Fruit fly (Drosophila melanogaster) whole organism, wandering third instar larva: Measurements from ENCODE around the gene CG15544.

Source experiments
- CG32264 ChIP-seq: fragments of 200-800 bp; sonication (Bioruptor generic); optimal IDR thresholded peaks from 2 replicates; lab custom pipeline; 2016; ENCODE audit warnings: missing biosample characterization, missing genetic modification characterization
- CrebA ChIP-seq: fragments of 200-800 bp; sonication (Bioruptor generic); optimal IDR thresholded peaks from 2 replicates; lab custom pipeline; 2016; ENCODE audit warnings: missing biosample characterization, mild to moderate bottlenecking, missing genetic modification characterization, borderline replicate concordance
- Dif ChIP-seq: fragments of 200-275, 200-300 bp; sonication (Bioruptor generic); optimal IDR thresholded peaks from 2 replicates; lab custom pipeline; 2018; ENCODE audit warnings: missing biosample characterization, missing genetic modification characterization; ENCODE audit not compliant: partially characterized antibody
- HLH106 ChIP-seq: fragments of 200-800 bp; optimal IDR thresholded peaks from 3 replicates; lab custom pipeline; 2019; ENCODE audit warnings: missing biosample characterization, mild to moderate bottlenecking, missing genetic modification characterization, moderate library complexity
- Hnf4 ChIP-seq: fragments of 200-800 bp; sonication (Bioruptor generic); optimal IDR thresholded peaks from 2 replicates; lab custom pipeline; 2016; ENCODE audit warnings: missing biosample characterization, mild to moderate bottlenecking, missing genetic modification characterization
- Hr78 ChIP-seq: fragments of >200 bp; optimal IDR thresholded peaks from 2 replicates; lab custom pipeline; 2017; ENCODE audit warnings: missing biosample characterization, missing genetic modification characterization
- Hr83 ChIP-seq: fragments of 200-300 bp; sonication (Bioruptor generic); optimal IDR thresholded peaks from 2 replicates; lab custom pipeline; 2016; ENCODE audit warnings: missing biosample characterization, mild to moderate bottlenecking, missing genetic modification characterization, moderate library complexity; ENCODE audit not compliant: poor library complexity, severe bottlenecking
- Jra ChIP-seq: sonication (Bioruptor generic); optimal IDR thresholded peaks from 2 replicates; lab custom pipeline; 2016; ENCODE audit warnings: missing biosample characterization, missing genetic modification characterization
- Mio ChIP-seq: sonication (Bioruptor generic); optimal IDR thresholded peaks from 2 replicates; lab custom pipeline; 2016; ENCODE audit warnings: missing biosample characterization, missing genetic modification characterization
- N ChIP-seq: fragments of >200 bp; optimal IDR thresholded peaks from 2 replicates; lab custom pipeline; 2018; ENCODE audit warnings: missing biosample characterization, missing external identifiers, missing genetic modification characterization
- OdsH ChIP-seq: fragments of 200-800 bp; sonication (Bioruptor generic); optimal IDR thresholded peaks from 2 replicates; lab custom pipeline; 2016; ENCODE audit warnings: missing biosample characterization, mild to moderate bottlenecking, missing genetic modification characterization
- Rel ChIP-seq, 2 experiments: fragments of 200-800 bp; sonication (Bioruptor generic) in 1 of 2; optimal IDR thresholded peaks; 2 replicates in 1 of 2; 3 replicates in 1 of 2; lab custom pipeline; 2016 to 2019; ENCODE audit warnings: mild to moderate bottlenecking in 2 of 2, missing biosample characterization in 2 of 2, missing genetic modification characterization in 2 of 2, moderate library complexity in 1 of 2
- Sp1 ChIP-seq: fragments of 200-800 bp; sonication (Bioruptor generic); optimal IDR thresholded peaks from 3 replicates; lab custom pipeline; 2019; ENCODE audit warnings: missing biosample characterization, mild to moderate bottlenecking, missing genetic modification characterization, moderate library complexity
- br ChIP-seq: fragments of 200-800 bp; sonication (Bioruptor generic); optimal IDR thresholded peaks from 2 replicates; lab custom pipeline; 2016; ENCODE audit warnings: missing biosample characterization, missing genetic modification characterization
- brk ChIP-seq: fragments of 200-800 bp; sonication (Bioruptor generic); optimal IDR thresholded peaks from 2 replicates; lab custom pipeline; 2016; ENCODE audit warnings: missing biosample characterization, mild to moderate bottlenecking, missing genetic modification characterization
- dl ChIP-seq, 2 experiments: fragments of 175-275, 200-275 bp in 1 of 2; fragments of 200-275 bp in 1 of 2; sonication (Bioruptor generic); optimal IDR thresholded peaks; lab custom pipeline; 2018; ENCODE audit warnings: mild to moderate bottlenecking in 2 of 2, missing biosample characterization in 2 of 2, missing genetic modification characterization in 2 of 2, moderate library complexity in 2 of 2; ENCODE audit not compliant: partially characterized antibody in 2 of 2, insufficient read depth in 1 of 2
- dmrt93B ChIP-seq: fragments of 200-800 bp; sonication (Bioruptor generic); optimal IDR thresholded peaks from 2 replicates; lab custom pipeline; 2018; ENCODE audit warnings: missing biosample characterization, mild to moderate bottlenecking, missing genetic modification characterization
- ey ChIP-seq: fragments of 200-800 bp; sonication (Bioruptor generic); optimal IDR thresholded peaks from 2 replicates; lab custom pipeline; 2016; ENCODE audit warnings: missing biosample characterization, missing genetic modification characterization
- foxo ChIP-seq, 2 experiments: fragments of 200-800 bp; sonication (Bioruptor generic); optimal IDR thresholded peaks; 2 replicates in 1 of 2; 3 replicates in 1 of 2; lab custom pipeline; 2016 to 2017; ENCODE audit warnings: missing biosample characterization in 2 of 2, missing genetic modification characterization in 2 of 2
- fru ChIP-seq: fragments of 200-800 bp; sonication (Bioruptor generic); optimal IDR thresholded peaks from 3 replicates; lab custom pipeline; 2016; ENCODE audit warnings: missing biosample characterization, mild to moderate bottlenecking, missing genetic modification characterization
- h ChIP-seq: fragments of 200-800 bp; sonication (Bioruptor generic); optimal IDR thresholded peaks from 3 replicates; lab custom pipeline; 2016; ENCODE audit warnings: missing biosample characterization, mild to moderate bottlenecking, missing genetic modification characterization
- lola ChIP-seq: fragments of >200 bp; optimal IDR thresholded peaks from 2 replicates; lab custom pipeline; 2017; ENCODE audit warnings: missing biosample characterization, missing genetic modification characterization
- pan ChIP-seq: fragments of >200 bp; optimal IDR thresholded peaks from 2 replicates; lab custom pipeline; 2017
- psq ChIP-seq: fragments of 200-800 bp; sonication (Bioruptor generic); optimal IDR thresholded peaks from 3 replicates; lab custom pipeline; 2017; ENCODE audit warnings: missing biosample characterization, mild to moderate bottlenecking, missing genetic modification characterization, moderate library complexity
- rgr ChIP-seq: fragments of 200-800 bp; sonication (Bioruptor generic); optimal IDR thresholded peaks from 3 replicates; lab custom pipeline; 2016; ENCODE audit warnings: missing biosample characterization, mild to moderate bottlenecking, missing genetic modification characterization
- sage ChIP-seq: fragments of 200-800 bp; sonication (Bioruptor generic); optimal IDR thresholded peaks from 2 replicates; lab custom pipeline; 2016; ENCODE audit warnings: missing biosample characterization, mild to moderate bottlenecking, missing genetic modification characterization
- sv ChIP-seq: fragments of 200-800 bp; sonication (Bioruptor generic); optimal IDR thresholded peaks from 3 replicates; lab custom pipeline; 2016; ENCODE audit warnings: missing biosample characterization, missing genetic modification characterization
- tai ChIP-seq: sonication (Bioruptor generic); optimal IDR thresholded peaks from 2 replicates; lab custom pipeline; 2016; ENCODE audit warnings: missing biosample characterization, missing genetic modification characterization
- usp ChIP-seq: fragments of >200 bp; optimal IDR thresholded peaks from 2 replicates; lab custom pipeline; 2017; ENCODE audit warnings: missing biosample characterization, missing genetic modification characterization
- woc ChIP-seq: sonication (Bioruptor generic); optimal IDR thresholded peaks from 2 replicates; lab custom pipeline; 2016; ENCODE audit warnings: missing biosample characterization, mild to moderate bottlenecking, missing genetic modification characterization

The CG15544 gene

DNA sequence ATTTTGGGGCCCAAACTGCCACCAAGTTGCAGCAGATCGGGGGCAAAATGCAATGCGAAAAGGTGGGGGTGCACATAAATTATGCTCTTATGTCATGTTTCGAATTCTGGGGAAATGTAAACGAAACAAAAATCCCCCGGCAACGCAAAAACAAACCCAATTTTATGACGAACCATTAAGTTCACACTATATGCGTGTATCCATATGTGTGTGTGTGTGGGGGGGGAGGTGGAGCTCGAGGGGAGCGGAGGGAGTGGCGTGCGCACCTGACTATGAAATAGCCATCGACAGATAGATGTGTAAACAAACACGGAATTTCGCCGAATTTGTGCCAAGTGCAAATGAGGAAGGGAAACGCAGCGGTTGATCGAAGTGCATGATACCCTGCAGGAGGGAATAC is 26.2 kb upstream of the CG15544 start:
- no peak for TF ChIP-seq Rel (GFP tag; optimal IDR thresholded peaks at IDR 0.05; lab: Kevin White, UChicago)
- no peak for TF ChIP-seq Rel (tag; optimal IDR thresholded peaks at IDR 0.05; lab: Kevin White, UChicago)
- no peak for TF ChIP-seq Mio (GFP tag; lab: Kevin White, UChicago)
- no peak for TF ChIP-seq brk
- no peak for TF ChIP-seq tai (GFP tag; lab: Kevin White, UChicago)
- TF ChIP-seq Jra (GFP tag; lab: Kevin White, UChicago): no peak
- TF ChIP-seq CG32264 (GFP tag; lab: Kevin White, UChicago): no peak
- TF ChIP-seq OdsH (GFP tag; lab: Kevin White, UChicago): no peak
- no peak for TF ChIP-seq N (GFP tag; lab: Kevin White, UChicago)

DNA sequence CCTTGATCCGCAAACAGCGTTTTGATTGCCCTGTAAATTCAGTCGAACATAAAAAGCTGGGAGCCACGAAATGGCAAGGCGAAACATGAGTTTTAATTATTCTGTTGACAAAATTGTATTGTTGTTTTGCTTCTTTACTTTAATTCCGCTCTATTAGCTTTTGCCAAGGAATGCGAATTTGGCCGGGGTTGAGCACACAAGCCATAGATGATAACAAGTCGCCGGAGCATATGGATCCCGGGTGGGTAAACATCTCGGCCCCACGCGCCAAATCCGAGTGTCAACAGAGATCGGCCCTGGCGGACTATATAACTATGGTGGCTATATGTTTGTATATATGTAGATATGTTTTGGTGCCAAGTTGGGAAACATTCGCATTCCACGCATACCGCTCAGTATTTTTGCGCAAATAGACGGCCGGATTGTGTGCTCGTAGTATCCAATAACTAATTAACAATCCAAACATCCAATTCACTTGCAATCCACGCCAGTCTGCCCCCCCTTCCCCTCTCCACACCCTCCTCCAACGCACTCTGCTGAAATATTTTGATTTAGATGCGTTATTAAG is 25.4 kb upstream of the CG15544 start:
- TF ChIP-seq Hnf4: peak; percentile 5
- peak; percentile 52 for TF ChIP-seq OdsH (GFP tag; lab: Kevin White, UChicago)
- TF ChIP-seq Jra (GFP tag; lab: Kevin White, UChicago): no peak
- TF ChIP-seq fru (GFP tag; lab: Kevin White, UChicago): peak; percentile 9
- peak; percentile 34 for TF ChIP-seq rgr (GFP tag; lab: Kevin White, UChicago)
- TF ChIP-seq Hr83 (GFP tag; lab: Kevin White, UChicago): peak; percentile 48
- TF ChIP-seq lola (GFP tag; lab: Kevin White, UChicago): no peak
- no peak for TF ChIP-seq brk
- TF ChIP-seq CrebA (GFP tag; lab: Kevin White, UChicago): no peak
- TF ChIP-seq sv: no peak
- TF ChIP-seq br (GFP tag; lab: Kevin White, UChicago): peak; percentile 7
- TF ChIP-seq h (GFP tag; lab: Kevin White, UChicago): peak; percentile 47
- TF ChIP-seq Sp1 (GFP tag; lab: Kevin White, UChicago): peak; percentile 7

DNA sequence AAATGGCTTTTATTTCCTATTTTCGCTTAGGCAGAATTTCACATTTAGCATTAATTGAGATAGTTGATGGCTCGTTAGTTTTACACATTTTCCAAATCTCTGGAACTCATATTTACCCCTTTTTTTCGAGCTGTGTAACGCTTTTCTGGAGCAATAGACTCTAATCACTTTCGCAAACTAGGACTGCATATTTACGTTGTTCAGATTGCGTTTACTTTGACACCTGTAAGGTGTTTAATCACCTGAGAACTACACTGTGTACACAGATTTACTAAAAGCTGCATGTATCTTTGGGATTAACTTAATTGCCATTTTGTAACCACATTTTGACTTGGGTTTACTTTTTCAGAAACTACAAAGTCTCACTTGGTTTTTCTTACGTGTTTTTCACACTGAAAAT is 24.8 kb upstream of the CG15544 start:
- TF ChIP-seq sage (GFP tag; lab: Kevin White, UChicago) (no peak), tai (GFP tag; lab: Kevin White, UChicago) (peak; percentile 16), CrebA (GFP tag; lab: Kevin White, UChicago) (no peak)

DNA sequence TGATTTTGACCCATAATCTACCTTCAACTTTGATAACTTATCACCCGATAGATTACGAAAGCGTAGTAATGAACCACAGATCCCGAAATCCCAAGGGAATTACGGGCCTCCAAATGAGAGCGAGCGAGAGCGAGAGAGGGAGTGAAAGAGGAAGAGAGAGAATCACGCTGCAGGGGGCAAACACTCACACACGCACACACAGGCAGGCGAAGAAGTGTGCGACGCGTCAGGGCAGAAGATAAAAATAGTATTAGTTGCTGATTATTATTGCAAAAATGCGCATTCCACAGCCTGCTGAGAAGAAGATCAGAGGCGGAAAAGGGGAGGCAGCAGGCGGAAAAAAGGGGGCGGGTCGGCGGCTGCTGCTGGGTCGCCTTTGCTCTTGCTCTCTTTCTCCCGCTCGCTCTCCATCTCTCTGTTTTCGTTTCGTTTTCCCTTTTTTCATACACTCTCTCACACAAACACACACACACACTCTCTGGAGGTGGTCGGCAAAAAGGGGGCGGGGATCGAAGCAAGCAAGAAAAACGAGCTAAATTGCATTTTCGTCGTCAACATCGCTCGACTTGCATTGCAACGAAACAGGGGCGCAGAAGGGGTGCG is 24.3 kb upstream of the CG15544 start:
- TF ChIP-seq usp (GFP tag; lab: Kevin White, UChicago) (no peak), fru (GFP tag; lab: Kevin White, UChicago) (no peak), OdsH (GFP tag; lab: Kevin White, UChicago) (no peak), CG32264 (GFP tag; lab: Kevin White, UChicago) (no peak), dl (GFP tag; optimal IDR thresholded peaks at IDR 0.05; lab: Kevin White, UChicago; ENCODE audit: insufficient read depth in 1 of 2, partially characterized antibody in 2 of 2) (peak; percentile 25 to 47), Rel (GFP tag; optimal IDR thresholded peaks at IDR 0.05; lab: Kevin White, UChicago) (no peak), Rel (tag; optimal IDR thresholded peaks at IDR 0.05; lab: Kevin White, UChicago) (peak; percentile 17), woc (GFP tag; lab: Kevin White, UChicago) (no peak), dmrt93B (GFP tag; lab: Kevin White, UChicago) (no peak), Dif (peak; percentile 9), foxo (GFP tag; optimal IDR thresholded peaks at IDR 0.05; lab: Kevin White, UChicago) (no peak), sv (no peak), tai (GFP tag; lab: Kevin White, UChicago) (no peak), lola (GFP tag; lab: Kevin White, UChicago) (no peak)

DNA sequence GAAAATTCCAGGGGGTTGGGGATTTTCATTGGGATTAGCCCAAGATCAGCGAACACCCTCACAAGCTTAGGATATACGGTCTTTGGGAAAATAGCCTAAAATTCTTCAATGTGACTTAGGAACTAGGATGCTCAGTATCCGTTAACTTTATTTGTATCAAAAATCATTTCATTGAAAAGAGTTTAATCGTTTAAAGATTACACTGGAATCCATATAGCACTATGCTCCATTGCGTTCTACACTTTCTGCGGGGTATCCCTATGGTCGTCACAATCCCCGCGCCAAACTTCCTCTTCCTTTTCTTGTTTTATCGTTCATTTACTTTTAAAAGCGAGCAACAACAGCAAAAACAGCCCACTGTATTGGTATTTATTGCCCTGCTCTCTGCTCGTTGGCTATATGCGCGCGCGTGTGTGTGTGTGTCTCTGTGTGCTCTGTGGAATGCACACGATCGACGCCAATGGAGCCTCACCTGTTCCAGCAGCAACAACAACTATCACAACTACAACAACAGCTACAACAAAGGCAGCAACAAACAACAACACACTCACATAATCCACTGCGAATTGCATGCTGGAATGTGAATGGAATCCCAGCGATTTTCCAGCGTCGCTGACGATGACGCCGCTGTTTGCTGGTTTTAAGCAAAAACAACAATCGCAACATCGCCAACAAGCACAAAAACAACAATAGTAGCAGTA is 23.7 kb upstream of the CG15544 start:
- no peak for TF ChIP-seq N (GFP tag; lab: Kevin White, UChicago)
- TF ChIP-seq Rel (GFP tag; optimal IDR thresholded peaks at IDR 0.05; lab: Kevin White, UChicago): no peak
- TF ChIP-seq Rel (tag; optimal IDR thresholded peaks at IDR 0.05; lab: Kevin White, UChicago): peak; percentile 30
- no peak for TF ChIP-seq CrebA (GFP tag; lab: Kevin White, UChicago)
- TF ChIP-seq fru (GFP tag; lab: Kevin White, UChicago): peak; percentile 25
- TF ChIP-seq woc (GFP tag; lab: Kevin White, UChicago): peak; percentile 60
- TF ChIP-seq CG32264 (GFP tag; lab: Kevin White, UChicago): no peak
- no peak for TF ChIP-seq dl (GFP tag; optimal IDR thresholded peaks at IDR 0.05; lab: Kevin White, UChicago; ENCODE audit: insufficient read depth in 1 of 2, partially characterized antibody in 2 of 2)
- no peak for TF ChIP-seq Hr78 (GFP tag; lab: Kevin White, UChicago)
- peak; percentile 75 for TF ChIP-seq psq (GFP tag; lab: Kevin White, UChicago)
- TF ChIP-seq Dif: no peak
- TF ChIP-seq OdsH (GFP tag; lab: Kevin White, UChicago): peak; percentile 30
- peak; percentile 29 for TF ChIP-seq h (GFP tag; lab: Kevin White, UChicago)
- TF ChIP-seq Hnf4: peak; percentile 32
- TF ChIP-seq rgr (GFP tag; lab: Kevin White, UChicago): peak; percentile 12
- peak; percentile 48 for TF ChIP-seq dmrt93B (GFP tag; lab: Kevin White, UChicago)
- TF ChIP-seq HLH106 (tag; lab: Kevin White, UChicago): peak; percentile 53
- peak; percentile 22 for TF ChIP-seq br (GFP tag; lab: Kevin White, UChicago)
- peak in 1 of 2 experiments; percentile 60 for TF ChIP-seq foxo (GFP tag; optimal IDR thresholded peaks at IDR 0.05; lab: Kevin White, UChicago)
- TF ChIP-seq Jra (GFP tag; lab: Kevin White, UChicago): peak; percentile 7
- peak; percentile 65 for TF ChIP-seq Sp1 (GFP tag; lab: Kevin White, UChicago)
- peak; percentile 53 for TF ChIP-seq ey (GFP tag; lab: Kevin White, UChicago)
- TF ChIP-seq pan (lab: Kevin White, UChicago): peak; percentile 38
- TF ChIP-seq, all 38 proteins: peak for 16
